Worm (Caenorhabditis elegans): Measurements from ENCODE around the gene sir-2.2.

Gene sir-2.2

DNA sequence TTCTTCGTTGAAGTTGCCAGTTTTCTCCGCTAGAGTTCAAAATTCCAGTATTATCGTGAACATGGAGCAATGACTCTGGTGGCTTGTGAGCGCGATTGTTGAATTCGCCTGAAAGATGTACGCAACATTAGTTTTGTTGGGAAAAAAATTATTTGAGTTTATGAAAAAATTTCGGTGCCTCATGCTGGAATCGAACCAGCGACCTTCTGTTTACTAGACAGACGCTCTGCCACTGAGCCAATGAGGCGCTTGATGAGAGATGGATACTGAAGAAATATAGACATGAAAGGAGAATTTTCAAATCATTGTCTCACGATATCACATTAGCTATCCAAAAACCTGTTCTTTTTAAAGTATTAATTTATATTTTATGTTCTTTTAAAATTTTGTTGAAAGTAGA lies 44.4 kb upstream of the sir-2.2 start (continued):
- TF ChIP-seq snpc-1.1 (tag; optimal IDR thresholded peaks at IDR 0.05; ENCODE audit: insufficient read depth) (peak; percentile 2), rpc-1 (optimal IDR thresholded peaks at IDR 0.05) (peak; percentile 92), rpc-1 (tag; optimal IDR thresholded peaks at IDR 0.05) (peak; percentile 97), cebp-2 (GFP tag; IDR thresholded peaks at IDR 0.05) (no peak), nfyb-1 (GFP tag; IDR thresholded peaks at IDR 0.05) (peak; percentile 60; the same call in 1 of the 2 replicates), hrde-1 (tag; optimal IDR thresholded peaks at IDR 0.05; ENCODE audit: borderline replicate concordance) (peak; percentile 51), Y95B8A.8 (GFP tag; IDR thresholded peaks at IDR 0.05) (no peak), T07F8.4 (tag; optimal IDR thresholded peaks at IDR 0.05) (peak; percentile 63), K11D2.4 (GFP tag; IDR thresholded peaks at IDR 0.05) (no peak), snpc-4 (GFP tag; optimal IDR thresholded peaks at IDR 0.05) (peak; percentile 11), snpc-4 (tag; optimal IDR thresholded peaks at IDR 0.05) (peak in 1 of 4 experiments; percentile 34), T26A5.8 (tag; optimal IDR thresholded peaks at IDR 0.05) (no peak), lag-1 (GFP tag; IDR thresholded peaks at IDR 0.05) (no peak), B0035.1 (tag; optimal IDR thresholded peaks at IDR 0.05) (peak; percentile 11), nfya-2 (GFP tag; IDR thresholded peaks at IDR 0.05) (no peak), tbp1 (GFP tag; optimal IDR thresholded peaks at IDR 0.05) (peak; percentile 92), mcd-1 (GFP tag; IDR thresholded peaks at IDR 0.05) (no peak; the same call in 1 of the 2 replicates), efl-1 (GFP tag; optimal IDR thresholded peaks at IDR 0.05) (no peak), ztf-28 (GFP tag; IDR thresholded peaks at IDR 0.05) (no peak), lsl-1 (GFP tag; optimal IDR thresholded peaks at IDR 0.05) (no peak), hlh-12 (tag; optimal IDR thresholded peaks at IDR 0.05) (no peak), zfh-2 (GFP tag; conservative IDR thresholded peaks at IDR 0.05) (no peak), rec-8 (tag; optimal IDR thresholded peaks at IDR 0.05) (peak; percentile 58 to 76), egrh-3 (GFP tag; IDR thresholded peaks at IDR 0.05) (0 out of 2 replicates have a peak, but pooled peaks have one; percentile 13), ztf-25 (GFP tag; IDR thresholded peaks at IDR 0.05) (peak; percentile 89), snpc-1.3 (tag; optimal IDR thresholded peaks at IDR 0.05; ENCODE audit: insufficient read depth) (no peak), C06A6.2 (GFP tag; conservative IDR thresholded peaks at IDR 0.05) (no peak), egl-18 (GFP tag; IDR thresholded peaks at IDR 0.05) (no peak), Y79H2A.3 (GFP tag; conservative IDR thresholded peaks at IDR 0.05) (no peak), hmg-1.2 (GFP tag; IDR thresholded peaks at IDR 0.05) (peak; percentile 65), ceh-58 (GFP tag; IDR thresholded peaks at IDR 0.05) (no peak), attf-3 (GFP tag; conservative IDR thresholded peaks at IDR 0.05) (no peak), hlh-26 (GFP tag; conservative IDR thresholded peaks at IDR 0.05) (no peak), snpc-3.4 (tag; optimal IDR thresholded peaks at IDR 0.05) (peak; percentile 9), ZK185.1 (tag; optimal IDR thresholded peaks at IDR 0.05; ENCODE audit: poor library complexity, severe bottlenecking) (peak; percentile 48), attf-5 (GFP tag; optimal IDR thresholded peaks at IDR 0.05) (peak; percentile 25), ccch-3 (GFP tag; optimal IDR thresholded peaks at IDR 0.05) (peak; percentile 18), cebp-1 (GFP tag; IDR thresholded peaks at IDR 0.05) (no peak), cebp-1 (tag; optimal IDR thresholded peaks at IDR 0.05) (no peak), sea-2 (GFP tag; IDR thresholded peaks at IDR 0.05) (no peak), nhr-27 (tag; optimal IDR thresholded peaks at IDR 0.05) (no peak)

Measured in whole organism, young adult.